Worm (Caenorhabditis elegans) whole organism, L4 larva: ENCODE results near the gene F28F5.4.
A peak's percentile ranks its signal among the peaks of the same experiment; 100 is the strongest.

Experiments
- ceh-62 ChIP-seq: sonication (generic microtip); optimal IDR thresholded peaks from 2 replicates; lab custom pipeline; 2017; ENCODE audit warnings: missing biosample characterization, missing genetic modification characterization
- unc-62 ChIP-seq, 3 experiments: fragments of 150-350 bp in 1 of 3; sonication (generic microtip); optimal IDR thresholded peaks in 2 of 3; peaks in 1 of 3; 1 replicate in 1 of 3; 2 replicates in 2 of 3; lab custom pipeline; 2014 to 2017; ENCODE audit warnings: missing biosample characterization in 3 of 3, missing genetic modification characterization in 3 of 3, missing genetic modification reagents in 3 of 3, missing genotype in 1 of 3

The F28F5.4 gene

ce11 chrIII:6795326-6795725, 21.5 kb downstream of the F28F5.4 start, which contains the start of gene R05H11.1:
Gene R05H11.1 (plus strand): TSS chrIII:6795626.
- no peak for TF ChIP-seq ceh-62 (tag; lab: Kevin White, UChicago)
- peak in 1 of 2 experiments; percentile 65 for TF ChIP-seq unc-62 (GFP tag; optimal IDR thresholded peaks at IDR 0.05 in 1 of 2; lab: Kevin White, UChicago)
- no peak for TF ChIP-seq unc-62 (tag; optimal IDR thresholded peaks at IDR 0.05; lab: Kevin White, UChicago)
